Worm (Caenorhabditis elegans): ENCODE data around the gene pei-2.

The pei-2 gene

ce11 chrV:1053385-1053784 lies 30.1 kb upstream of the pei-2 start (continued):
- TF ChIP-seq Y56A3A.18 (GFP tag; IDR thresholded peaks at IDR 0.05), result no peak
- no peak for TF ChIP-seq lin-35 (GFP tag; optimal IDR thresholded peaks at IDR 0.05)
- no peak for TF ChIP-seq aptf-3 (GFP tag; IDR thresholded peaks at IDR 0.05)
- TF ChIP-seq F52B5.7 (tag; optimal IDR thresholded peaks at IDR 0.05), result no peak

ce11 chrV:1052559-1053064 lies 29.3 kb upstream of the pei-2 start, which contains the start of gene K10C9.4:
TSS of gene K10C9.4 (minus strand) at chrV:1053014.
- no peak for TF ChIP-seq rcor-1 (GFP tag; IDR thresholded peaks at IDR 0.05)
- no peak for TF ChIP-seq C17E4.6 (GFP tag; IDR thresholded peaks at IDR 0.05)
- no peak for TF ChIP-seq Y56A3A.18 (GFP tag; IDR thresholded peaks at IDR 0.05)
- TF ChIP-seq F37B4.10 (GFP tag; IDR thresholded peaks at IDR 0.05), result no peak
- TF ChIP-seq F10E7.11 (tag; optimal IDR thresholded peaks at IDR 0.05), result no peak
- no peak for TF ChIP-seq aptf-2 (GFP tag; conservative IDR thresholded peaks at IDR 0.05)
- no peak for TF ChIP-seq tbp1 (GFP tag; optimal IDR thresholded peaks at IDR 0.05)
- TF ChIP-seq F57C9.4 (tag; optimal IDR thresholded peaks at IDR 0.05), result no peak
- TF ChIP-seq cebp-2 (GFP tag; IDR thresholded peaks at IDR 0.05), result no peak
- TF ChIP-seq unc-130 (GFP tag; optimal IDR thresholded peaks at IDR 0.05), result no peak
- TF ChIP-seq repo-1 (tag; optimal IDR thresholded peaks at IDR 0.05), result no peak
- no peak for TF ChIP-seq nfya-2 (GFP tag; IDR thresholded peaks at IDR 0.05)
- TF ChIP-seq tbx-9 (tag; optimal IDR thresholded peaks at IDR 0.05; ENCODE audit: borderline replicate concordance), result no peak
- no peak for TF ChIP-seq hrde-1 (tag; optimal IDR thresholded peaks at IDR 0.05; ENCODE audit: borderline replicate concordance)
- TF ChIP-seq zim-3 (tag; optimal IDR thresholded peaks at IDR 0.05), result no peak
- no peak for TF ChIP-seq ztf-28 (GFP tag; IDR thresholded peaks at IDR 0.05)
- no peak for TF ChIP-seq T26A5.8 (tag; optimal IDR thresholded peaks at IDR 0.05)

DNA sequence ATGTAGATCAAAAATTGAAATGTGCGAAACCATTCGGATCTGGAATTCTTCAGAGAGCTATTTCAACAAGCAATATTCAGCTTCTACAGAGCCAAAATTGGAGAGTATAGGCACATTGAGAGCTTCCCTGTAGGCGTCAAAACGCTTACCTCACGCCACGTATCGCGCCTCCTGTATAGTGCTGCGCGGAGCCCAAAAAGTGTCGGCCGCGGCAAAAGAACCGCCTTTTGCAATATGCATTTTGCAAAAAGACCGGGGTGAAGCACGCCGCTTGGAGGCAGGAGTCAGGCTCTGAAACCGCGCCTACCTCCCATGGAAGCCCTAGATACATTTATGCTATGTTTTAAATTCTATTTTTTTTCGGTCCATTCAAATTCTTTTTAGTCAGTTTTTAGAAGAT lies 28.4 kb upstream of the pei-2 start:
- TF ChIP-seq hrde-1 (tag; optimal IDR thresholded peaks at IDR 0.05; ENCODE audit: borderline replicate concordance) (no peak), snpc-1.1 (tag; optimal IDR thresholded peaks at IDR 0.05; ENCODE audit: insufficient read depth) (peak; percentile 63), hmg-1.2 (GFP tag; IDR thresholded peaks at IDR 0.05) (peak; percentile 53), snpc-4 (GFP tag; optimal IDR thresholded peaks at IDR 0.05) (peak; percentile 33), snpc-4 (tag; optimal IDR thresholded peaks at IDR 0.05) (peak in 2 of 4 experiments; percentile 81 to 85), zim-3 (tag; optimal IDR thresholded peaks at IDR 0.05) (no peak)

DNA sequence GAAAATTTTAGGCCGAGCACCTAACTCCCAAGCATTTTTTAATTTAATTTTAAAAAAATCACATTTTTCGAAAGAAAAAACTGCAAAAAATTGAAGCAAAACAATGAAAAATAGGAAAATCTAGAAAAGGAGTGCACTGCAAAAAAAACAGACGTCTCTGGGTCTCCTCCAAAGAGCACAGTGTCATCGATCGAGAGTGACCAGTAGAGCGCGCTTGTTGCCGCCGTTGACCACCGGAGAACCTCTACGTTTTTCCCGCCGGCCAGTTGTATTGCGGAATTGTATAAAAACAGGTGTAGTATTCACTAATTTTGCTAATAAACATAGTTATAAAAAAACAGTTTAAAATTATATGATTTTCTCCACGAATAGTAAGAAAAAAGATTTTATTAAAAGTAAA lies 26.1 kb upstream of the pei-2 start:
- TF ChIP-seq efl-1 (GFP tag; optimal IDR thresholded peaks at IDR 0.05) (peak; percentile 86), aptf-2 (GFP tag; conservative IDR thresholded peaks at IDR 0.05) (no peak), mcd-1 (GFP tag; IDR thresholded peaks at IDR 0.05) (peak; percentile 68), xnd-1 (tag; optimal IDR thresholded peaks at IDR 0.05) (peak; percentile 62), hsf-1 (GFP tag; IDR thresholded peaks at IDR 0.05) (no peak), madf-6 (GFP tag; IDR thresholded peaks at IDR 0.05) (peak; percentile 87), dpl-1 (GFP tag; optimal IDR thresholded peaks at IDR 0.05) (peak; percentile 55), madf-8 (GFP tag; conservative IDR thresholded peaks at IDR 0.05) (peak; percentile 76), attf-5 (GFP tag; optimal IDR thresholded peaks at IDR 0.05) (no peak), nfyb-1 (GFP tag; IDR thresholded peaks at IDR 0.05) (no peak), ceh-100 (GFP tag; IDR thresholded peaks at IDR 0.05) (0 out of 2 replicates have a peak, but pooled peaks have one; percentile 20), hmg-1.2 (GFP tag; IDR thresholded peaks at IDR 0.05) (peak; percentile 44; the same call in 1 of the 2 replicates)
